Fruit fly (Drosophila melanogaster) whole organism, embryonic: Measurements from ENCODE around the gene CG11617.

Experiments
- Ada2b ChIP-seq: fragments of 200-800 bp; sonication (Bioruptor generic); IDR thresholded peaks from 2 replicates; pipeline ENCODE4 v1.3.6; 2022; ENCODE audit warnings: missing biosample characterization, missing genetic modification characterization
- Atf-2 ChIP-seq: fragments of 200-800 bp; sonication (Bioruptor generic); optimal IDR thresholded peaks from 2 replicates; lab custom pipeline; 2016; ENCODE audit warnings: missing biosample characterization, missing genetic modification characterization
- CG10147 ChIP-seq: fragments of 200-800 bp; sonication (Bioruptor generic); optimal IDR thresholded peaks from 2 replicates; lab custom pipeline; 2019; ENCODE audit warnings: missing biosample characterization, mild to moderate bottlenecking, missing genetic modification characterization, moderate library complexity
- CG11456 ChIP-seq: fragments of 200-800 bp; sonication (Bioruptor generic); IDR thresholded peaks from 3 replicates; pipeline ENCODE4 v1.3.6; 2022; ENCODE audit warnings: missing biosample characterization, missing genetic modification characterization
- CG11504 ChIP-seq: fragments of 200-800 bp; sonication (Bioruptor generic); optimal IDR thresholded peaks from 3 replicates; lab custom pipeline; 2019; ENCODE audit warnings: missing biosample characterization, mild to moderate bottlenecking, missing genetic modification characterization, moderate library complexity
- CG12071 ChIP-seq: fragments of 200-800 bp; sonication (Bioruptor generic); optimal IDR thresholded peaks from 3 replicates; lab custom pipeline; 2018; ENCODE audit warnings: missing biosample characterization, mild to moderate bottlenecking, missing genetic modification characterization
- CG12104 ChIP-seq: fragments of 200-800 bp; sonication (Bioruptor generic); optimal IDR thresholded peaks from 3 replicates; lab custom pipeline; 2016; ENCODE audit warnings: missing biosample characterization, missing genetic modification characterization
- CG1233 ChIP-seq: fragments of 200-800 bp; sonication (Bioruptor generic); optimal IDR thresholded peaks from 4 replicates; lab custom pipeline; 2018; ENCODE audit warnings: missing biosample characterization, mild to moderate bottlenecking, missing genetic modification characterization
- CG12391 ChIP-seq: fragments of 200-800 bp; sonication (Bioruptor generic); optimal IDR thresholded peaks from 3 replicates; lab custom pipeline; 2018; ENCODE audit warnings: missing biosample characterization, mild to moderate bottlenecking, missing genetic modification characterization, moderate library complexity
- CG13296 ChIP-seq: fragments of 200-800 bp; sonication (Bioruptor generic); optimal IDR thresholded peaks from 3 replicates; lab custom pipeline; 2018; ENCODE audit warnings: missing biosample characterization, mild to moderate bottlenecking, missing genetic modification characterization
- CG13775 ChIP-seq: fragments of 200-800 bp; sonication (Bioruptor generic); optimal IDR thresholded peaks from 3 replicates; lab custom pipeline; 2017; ENCODE audit warnings: missing biosample characterization, mild to moderate bottlenecking, missing genetic modification characterization
- CG14667 ChIP-seq: fragments of 200-800 bp; sonication (Bioruptor generic); IDR thresholded peaks from 2 replicates; pipeline ENCODE4 v1.3.6; 2022; ENCODE audit warnings: missing biosample characterization, missing genetic modification characterization
- CG2120 ChIP-seq: fragments of 200-800 bp; sonication (Bioruptor generic); optimal IDR thresholded peaks from 3 replicates; lab custom pipeline; 2016; ENCODE audit warnings: missing biosample characterization, missing genetic modification characterization
- CG2199 ChIP-seq: fragments of 200-800 bp; sonication (Bioruptor generic); IDR thresholded peaks from 3 replicates; pipeline ENCODE4 v1.3.6; 2022; ENCODE audit warnings: missing biosample characterization, missing genetic modification characterization
- CG31224 ChIP-seq: fragments of 200-800 bp; sonication (Bioruptor generic); IDR thresholded peaks from 2 replicates; pipeline ENCODE4 v1.3.6; 2022; ENCODE audit warnings: missing biosample characterization, missing genetic modification characterization
- CG31441 ChIP-seq: fragments of 200-800 bp; sonication (Bioruptor generic); IDR thresholded peaks from 2 replicates; pipeline ENCODE4 v1.3.6; 2022; ENCODE audit warnings: missing biosample characterization, missing genetic modification characterization
- CG32532 ChIP-seq: fragments of 200-800 bp; sonication (Bioruptor generic); IDR thresholded peaks from 2 replicates; pipeline ENCODE4 v1.3.6; 2022; ENCODE audit warnings: missing biosample characterization, missing genetic modification characterization
- CG4404 ChIP-seq: fragments of 200-800 bp; sonication (Bioruptor generic); IDR thresholded peaks from 2 replicates; pipeline ENCODE4 v1.3.6; 2022; ENCODE audit warnings: missing biosample characterization, missing genetic modification characterization
- CG5245 ChIP-seq: fragments of 200-800 bp; sonication (Bioruptor generic); optimal IDR thresholded peaks from 3 replicates; lab custom pipeline; 2016; ENCODE audit warnings: missing biosample characterization, missing genetic modification characterization
- CG5953 ChIP-seq: fragments of 200-800 bp; sonication (Bioruptor generic); IDR thresholded peaks from 2 replicates; pipeline ENCODE4 v1.3.6; 2022; ENCODE audit warnings: missing biosample characterization, missing genetic modification characterization
- CG6254 ChIP-seq: fragments of 200-800 bp; sonication (Bioruptor generic); optimal IDR thresholded peaks from 3 replicates; lab custom pipeline; 2017; ENCODE audit warnings: mild to moderate bottlenecking, missing biosample characterization, missing genetic modification reagents, missing genetic modification characterization
- CG6813 ChIP-seq: fragments of 200-800 bp; sonication (Bioruptor generic); optimal IDR thresholded peaks from 2 replicates; lab custom pipeline; 2017; ENCODE audit warnings: missing biosample characterization, missing genetic modification characterization, mild to moderate bottlenecking, moderate library complexity, missing genetic modification reagents
- CG7745 ChIP-seq: fragments of 200-800 bp; sonication (Bioruptor generic); optimal IDR thresholded peaks from 2 replicates; lab custom pipeline; 2018; ENCODE audit warnings: missing biosample characterization, mild to moderate bottlenecking, missing genetic modification characterization, moderate library complexity
- CG7786 ChIP-seq: fragments of 200-800 bp; sonication (Bioruptor generic); optimal IDR thresholded peaks from 2 replicates; lab custom pipeline; 2016; ENCODE audit warnings: missing biosample characterization, missing genetic modification characterization
- CG9817 ChIP-seq: fragments of 200-800 bp; sonication (Bioruptor generic); optimal IDR thresholded peaks from 2 replicates; lab custom pipeline; 2018; ENCODE audit warnings: missing biosample characterization, mild to moderate bottlenecking, missing genetic modification characterization, moderate library complexity
- CG9932 ChIP-seq: fragments of 200-800 bp; sonication (Bioruptor generic); IDR thresholded peaks from 2 replicates; pipeline ENCODE4 v1.3.6; 2022; ENCODE audit warnings: missing biosample characterization, missing genetic modification characterization
- CoRest ChIP-seq: fragments of 200-800 bp; sonication (Bioruptor generic); optimal IDR thresholded peaks from 3 replicates; lab custom pipeline; 2018; ENCODE audit warnings: missing biosample characterization, mild to moderate bottlenecking, missing genetic modification characterization, moderate library complexity
- Deaf1 ChIP-seq: fragments of 200-800 bp; optimal IDR thresholded peaks from 3 replicates; lab custom pipeline; 2019; ENCODE audit warnings: missing biosample characterization, mild to moderate bottlenecking, missing genetic modification characterization, moderate library complexity
- E2f1 ChIP-seq: fragments of 200-800 bp; sonication (Bioruptor generic); IDR thresholded peaks from 2 replicates; pipeline ENCODE4 v1.3.6; 2022; ENCODE audit warnings: missing biosample characterization, missing genetic modification characterization
- H15 ChIP-seq: fragments of 200-800 bp; sonication (Bioruptor generic); IDR thresholded peaks from 3 replicates; pipeline ENCODE4 v1.3.6; 2022; ENCODE audit warnings: missing biosample characterization, missing genetic modification characterization
- HHEX ChIP-seq: fragments of 200-800 bp; sonication (Bioruptor generic); optimal IDR thresholded peaks from 3 replicates; lab custom pipeline; 2017; ENCODE audit warnings: missing biosample characterization, mild to moderate bottlenecking, missing genetic modification characterization, missing genetic modification reagents
- Hand ChIP-seq: fragments of 200-800 bp; sonication (Bioruptor generic); optimal IDR thresholded peaks from 2 replicates; lab custom pipeline; 2017; ENCODE audit warnings: mild to moderate bottlenecking, missing biosample characterization, missing genetic modification reagents, missing genetic modification characterization
- Hr3 ChIP-seq: fragments of 200-800 bp; sonication (Bioruptor generic); optimal IDR thresholded peaks from 3 replicates; lab custom pipeline; 2016; ENCODE audit warnings: missing biosample characterization, missing genetic modification characterization
- Meics ChIP-seq: fragments of 200-800 bp; sonication (Bioruptor generic); optimal IDR thresholded peaks from 2 replicates; lab custom pipeline; 2017; ENCODE audit warnings: missing biosample characterization, mild to moderate bottlenecking, missing genetic modification characterization
- Poxn ChIP-seq: fragments of 200-800 bp; sonication (Bioruptor generic); IDR thresholded peaks from 2 replicates; pipeline ENCODE4 v1.3.6; 2022; ENCODE audit warnings: missing biosample characterization, missing genetic modification characterization
- Taf1 ChIP-seq: fragments of 200-800 bp; sonication (Bioruptor generic); IDR thresholded peaks from 2 replicates; pipeline ENCODE4 v1.3.6; 2022; ENCODE audit warnings: missing biosample characterization, missing genetic modification characterization
- Usf ChIP-seq: fragments of 200-800 bp; sonication (Bioruptor generic); optimal IDR thresholded peaks from 2 replicates; lab custom pipeline; 2017; ENCODE audit warnings: missing genotype, missing biosample characterization, missing genetic modification characterization
- Xrp1 ChIP-seq: fragments of 200-800 bp; sonication (Bioruptor generic); IDR thresholded peaks from 2 replicates; pipeline ENCODE4 v1.3.6; 2022; ENCODE audit warnings: missing biosample characterization, missing genetic modification characterization
- abd-A ChIP-seq: fragments of 200-800 bp; sonication (Bioruptor generic); optimal IDR thresholded peaks from 3 replicates; lab custom pipeline; 2019; ENCODE audit warnings: missing biosample characterization, mild to moderate bottlenecking, missing genetic modification characterization, moderate library complexity
- az2 ChIP-seq: fragments of 200-800 bp; sonication (Bioruptor generic); optimal IDR thresholded peaks from 3 replicates; lab custom pipeline; 2016; ENCODE audit warnings: missing biosample characterization, missing genetic modification characterization
- cwo ChIP-seq: fragments of 200-800 bp; sonication (Bioruptor generic); optimal IDR thresholded peaks from 3 replicates; lab custom pipeline; 2017; ENCODE audit warnings: missing biosample characterization, missing genetic modification characterization, mild to moderate bottlenecking, moderate library complexity, missing genetic modification reagents
- esg ChIP-seq: fragments of 200-800 bp; sonication (Bioruptor generic); conservative IDR thresholded peaks from 2 replicates; pipeline ENCODE4 v1.3.6; 2022; ENCODE audit warnings: missing biosample characterization, missing genetic modification characterization
- gce ChIP-seq: fragments of 200-800 bp; sonication (Bioruptor generic); IDR thresholded peaks from 3 replicates; pipeline ENCODE4 v1.3.6; 2022; ENCODE audit warnings: missing biosample characterization, missing genetic modification characterization
- nmo ChIP-seq: fragments of 200-800 bp; sonication (Bioruptor generic); optimal IDR thresholded peaks from 2 replicates; lab custom pipeline; 2018; ENCODE audit warnings: missing biosample characterization, mild to moderate bottlenecking, missing genetic modification characterization, moderate library complexity
- odd ChIP-seq: fragments of 200-800 bp; sonication (Bioruptor generic); optimal IDR thresholded peaks from 2 replicates; lab custom pipeline; 2017; ENCODE audit warnings: missing biosample characterization, mild to moderate bottlenecking, missing genetic modification characterization
- psq ChIP-seq: fragments of 200-800 bp; sonication (Bioruptor generic); optimal IDR thresholded peaks from 2 replicates; lab custom pipeline; 2017; ENCODE audit warnings: missing biosample characterization, missing genetic modification characterization
- sd ChIP-seq: fragments of 200-800 bp; sonication (Bioruptor generic); optimal IDR thresholded peaks from 3 replicates; lab custom pipeline; 2018; ENCODE audit warnings: missing biosample characterization, mild to moderate bottlenecking, missing genetic modification characterization, moderate library complexity
- sna ChIP-seq: fragments of 200-800 bp; sonication (Bioruptor generic); IDR thresholded peaks from 2 replicates; pipeline ENCODE4 v1.3.6; 2022; ENCODE audit warnings: missing biosample characterization, missing genetic modification characterization; ENCODE audit not compliant: partially characterized antibody
- tio ChIP-seq: fragments of 200-800 bp; sonication (Bioruptor generic); optimal IDR thresholded peaks from 2 replicates; lab custom pipeline; 2017; ENCODE audit warnings: missing biosample characterization, missing genetic modification characterization, inconsistent platforms
- tna ChIP-seq: fragments of 200-800 bp; sonication (Bioruptor generic); IDR thresholded peaks from 2 replicates; pipeline ENCODE4 v1.3.6; 2022; ENCODE audit warnings: missing biosample characterization, missing genetic modification characterization; ENCODE audit not compliant: partially characterized antibody

Gene CG11617

DNA sequence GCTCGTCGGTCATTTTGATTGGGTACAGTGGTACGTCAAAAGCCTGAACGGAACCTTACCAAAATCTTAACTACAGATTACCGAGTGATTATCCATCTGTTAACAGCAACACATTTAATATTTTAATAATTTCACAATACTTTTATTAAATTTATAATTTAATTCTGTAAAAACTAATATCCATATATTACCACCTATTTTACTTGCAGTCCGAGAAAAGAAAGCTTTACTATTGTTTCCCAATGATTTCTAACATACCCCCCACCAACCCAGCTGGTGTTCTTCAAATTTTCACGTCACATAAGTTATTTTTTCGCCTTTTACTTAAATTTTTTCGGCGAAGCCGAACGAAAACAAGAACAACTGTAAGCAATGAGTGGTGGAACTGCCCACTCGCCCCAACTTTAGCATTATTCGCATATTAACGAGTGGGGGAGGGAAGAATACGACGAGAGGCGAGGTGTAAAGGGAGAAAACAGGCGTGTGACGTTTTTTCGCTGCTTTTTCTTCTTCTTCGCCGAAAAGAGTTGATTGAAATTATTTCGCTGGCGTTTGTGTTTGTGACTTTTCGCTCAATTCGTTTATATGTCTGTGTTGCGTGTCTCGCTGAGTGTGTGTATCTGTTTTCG, 40.9 kb upstream of the CG11617 start (continued):
- peak; percentile 74 for TF ChIP-seq abd-A (tag; lab: Kevin White, UChicago)
- TF ChIP-seq Deaf1 (tag; lab: Kevin White, UChicago) = peak; percentile 45
- TF ChIP-seq CG12391 (tag; lab: Kevin White, UChicago) = peak; percentile 60
- peak; percentile 38; the same call in 1 of the 2 replicates for TF ChIP-seq E2f1 (GFP tag; lab: Robert Waterston, UW)
- peak; percentile 69 for TF ChIP-seq CG32532
- TF ChIP-seq Poxn (GFP tag; lab: Robert Waterston, UW) = no peak
- peak; percentile 33; the same call in 1 of the 2 replicates for TF ChIP-seq Ada2b
- TF ChIP-seq sd = peak; percentile 61
- no peak for TF ChIP-seq CG11456 (GFP tag; lab: Robert Waterston, UW)
- TF ChIP-seq CG6254 (GFP tag; lab: Kevin White, UChicago) = peak; percentile 20
- peak; percentile 33 for TF ChIP-seq Hr3 (GFP tag; lab: Kevin White, UChicago)
- peak; percentile 69 for TF ChIP-seq CG13775 (GFP tag; lab: Kevin White, UChicago)
- peak; percentile 39 for TF ChIP-seq CG7786
- TF ChIP-seq gce = no peak
- TF ChIP-seq CG12071 (GFP tag; lab: Kevin White, UChicago) = peak; percentile 9
- TF ChIP-seq odd = peak; percentile 9
- no peak for TF ChIP-seq CG4404
- TF ChIP-seq esg (GFP tag; lab: Robert Waterston, UW) = peak; percentile 37
- peak; percentile 73 for TF ChIP-seq HHEX (GFP tag; lab: Kevin White, UChicago)
- TF ChIP-seq CG11504 (tag; lab: Kevin White, UChicago) = peak; percentile 66
- no peak for TF ChIP-seq sna (GFP tag; lab: Robert Waterston, UW)
- TF ChIP-seq psq (GFP tag; lab: Kevin White, UChicago) = peak; percentile 27
- peak; percentile 40 for TF ChIP-seq nmo (GFP tag; lab: Kevin White, UChicago)
- no peak for TF ChIP-seq H15 (GFP tag; lab: Robert Waterston, UW)
- peak; percentile 66 for TF ChIP-seq CG2120 (GFP tag; lab: Kevin White, UChicago)
- no peak for TF ChIP-seq tna (GFP tag; lab: Robert Waterston, UW)
- peak; percentile 70 for TF ChIP-seq CG31441
- TF ChIP-seq Hand (GFP tag; lab: Kevin White, UChicago) = peak; percentile 37
- peak; percentile 33 for TF ChIP-seq tio (GFP tag; lab: Kevin White, UChicago)
- TF ChIP-seq Usf (GFP tag; lab: Kevin White, UChicago) = peak; percentile 19
- TF ChIP-seq CG5953 (GFP tag; lab: Robert Waterston, UW) = no peak
- peak; percentile 23 for TF ChIP-seq az2 (GFP tag; lab: Kevin White, UChicago)
- no peak for TF ChIP-seq CG5245 (GFP tag; lab: Kevin White, UChicago)
- TF ChIP-seq CG12104 (GFP tag; lab: Kevin White, UChicago) = peak; percentile 0
- peak; percentile 72 for TF ChIP-seq CG9932
- TF ChIP-seq CG14667 = no peak
- TF ChIP-seq CG7745 (tag; lab: Kevin White, UChicago) = no peak
- peak; percentile 41 for TF ChIP-seq CG1233
- TF ChIP-seq CG9817 (tag; lab: Kevin White, UChicago) = peak; percentile 38
- TF ChIP-seq CG6813 (GFP tag; lab: Kevin White, UChicago) = peak; percentile 59
- peak; percentile 85 for TF ChIP-seq cwo (GFP tag; lab: Kevin White, UChicago)
- no peak for TF ChIP-seq Atf-2 (GFP tag; lab: Kevin White, UChicago)
- peak; percentile 54 for TF ChIP-seq Xrp1 (GFP tag; lab: Robert Waterston, UW)
- TF ChIP-seq Meics (GFP tag; lab: Kevin White, UChicago) = peak; percentile 84
- TF ChIP-seq CoRest (tag; lab: Kevin White, UChicago) = peak; percentile 60
- 0 out of 3 replicates have a peak, but pooled peaks have one; percentile 32 for TF ChIP-seq CG2199 (GFP tag; lab: Robert Waterston, UW)
- peak; percentile 44 for TF ChIP-seq CG10147 (GFP tag; lab: Kevin White, UChicago)
- peak; percentile 58 for TF ChIP-seq CG13296 (GFP tag; lab: Kevin White, UChicago)
- TF ChIP-seq CG31224 (GFP tag; lab: Robert Waterston, UW) = 0 out of 2 replicates have a peak, but pooled peaks have one; percentile 10
- peak; percentile 36; the same call in 1 of the 2 replicates for TF ChIP-seq Taf1 (GFP tag; lab: Robert Waterston, UW)
